Worm (Caenorhabditis elegans) whole organism, early embryonic: Measurements from ENCODE around the gene F49E11.2.

Experiments used
- B0310.2 ChIP-seq: sonication (generic microtip); optimal IDR thresholded peaks from 2 replicates; lab custom pipeline; 2016; ENCODE audit warnings: mild to moderate bottlenecking, missing genetic modification characterization, missing compliant biosample characterization
- F13C5.2 ChIP-seq: sonication (generic microtip); optimal IDR thresholded peaks from 2 replicates; lab custom pipeline; 2017; ENCODE audit warnings: mild to moderate bottlenecking, missing genetic modification characterization, inconsistent platforms, missing compliant biosample characterization
- aly-1 ChIP-seq: sonication (generic microtip); optimal IDR thresholded peaks from 2 replicates; lab custom pipeline; 2016; ENCODE audit warnings: missing genetic modification characterization, missing compliant biosample characterization
- ama-1 ChIP-seq: fragments of 150-350 bp; optimal IDR thresholded peaks from 2 replicates; lab custom pipeline; 2014
- ceh-13 ChIP-seq: fragments of 200-800 bp; sonication (Bioruptor generic); optimal IDR thresholded peaks from 2 replicates; lab custom pipeline; 2018; ENCODE audit warnings: mild to moderate bottlenecking, missing genetic modification characterization, missing compliant biosample characterization
- ceh-36 ChIP-seq: sonication (generic microtip); optimal IDR thresholded peaks from 2 replicates; lab custom pipeline; 2016; ENCODE audit warnings: missing genetic modification characterization, inconsistent platforms, missing compliant biosample characterization
- ets-7 ChIP-seq: sonication (generic microtip); optimal IDR thresholded peaks from 2 replicates; lab custom pipeline; 2016; ENCODE audit warnings: missing genotype, missing genetic modification characterization, missing compliant biosample characterization
- flt-1 ChIP-seq: fragments of 200-800 bp; sonication (Bioruptor generic); IDR thresholded peaks from 2 replicates; pipeline ENCODE4 v1.3.6; 2022; ENCODE audit warnings: missing genetic modification characterization, missing compliant biosample characterization
- hmbx-1 ChIP-seq: sonication (generic microtip); optimal IDR thresholded peaks from 2 replicates; lab custom pipeline; 2016; ENCODE audit warnings: mild to moderate bottlenecking, missing genetic modification characterization, missing compliant biosample characterization
- hmg-4 ChIP-seq: fragments of 200-800 bp; sonication (Bioruptor generic); optimal IDR thresholded peaks from 2 replicates; lab custom pipeline; 2018; ENCODE audit warnings: mild to moderate bottlenecking, missing genetic modification characterization, missing compliant biosample characterization
- hnd-1 ChIP-seq: sonication (generic microtip); optimal IDR thresholded peaks from 2 replicates; lab custom pipeline; 2016; ENCODE audit warnings: missing genetic modification characterization, missing compliant biosample characterization
- pes-1 ChIP-seq: fragments of 200-800 bp; sonication (Bioruptor generic); IDR thresholded peaks from 2 replicates; pipeline ENCODE4 v1.3.6; 2022; ENCODE audit warnings: missing genetic modification reagents, missing genetic modification characterization, missing compliant biosample characterization
- scrt-1 ChIP-seq: fragments of 200-800 bp; sonication (Bioruptor generic); IDR thresholded peaks from 2 replicates; pipeline ENCODE4 v1.3.6; 2022; ENCODE audit warnings: missing genetic modification characterization, missing compliant biosample characterization
- sea-1 ChIP-seq: fragments of 200-800 bp; sonication (Bioruptor generic); conservative IDR thresholded peaks from 2 replicates; pipeline ENCODE4 v1.3.6; 2022; ENCODE audit warnings: missing genetic modification characterization, missing compliant biosample characterization
- tbx-11 ChIP-seq: fragments of 200-800 bp; sonication (Bioruptor generic); IDR thresholded peaks from 2 replicates; pipeline ENCODE4 v1.3.6; 2022; ENCODE audit warnings: missing genetic modification characterization, missing compliant biosample characterization
- tbx-37 ChIP-seq: fragments of 200-800 bp; sonication (Bioruptor generic); conservative IDR thresholded peaks from 2 replicates; pipeline ENCODE4 v1.3.6; 2022; ENCODE audit warnings: missing genetic modification reagents, missing genetic modification characterization, missing compliant biosample characterization
- tra-4 ChIP-seq: sonication (generic microtip); optimal IDR thresholded peaks from 2 replicates; lab custom pipeline; 2017; ENCODE audit warnings: missing genetic modification characterization, missing compliant biosample characterization

Gene F49E11.2

ce11 chrIV:13033516-13033915 is 5.3 kb downstream of the F49E11.2 start:
- no peak for TF ChIP-seq ceh-13 (GFP tag; lab: Kevin White, UChicago)
- peak; percentile 9 for TF ChIP-seq ama-1

- TF ChIP-seq aly-1 (tag; lab: Kevin White, UChicago) (no peak), ama-1 (no peak), ets-7 (no peak), tbx-11 (GFP tag; lab: Robert Waterston, UW) (no peak), tra-4 (tag; lab: Kevin White, UChicago) (no peak), B0310.2 (tag; lab: Kevin White, UChicago) (no peak), hmg-4 (no peak), hmbx-1 (tag; lab: Kevin White, UChicago) (no peak)
Measured at ce11 chrIV:13032153-13032552, 6.6 kb downstream of the F49E11.2 start.

ce11 chrIV:13030467-13031299 is 8.1 kb downstream of the F49E11.2 start:
- TF ChIP-seq hnd-1 (tag; lab: Kevin White, UChicago) (no peak), hmbx-1 (tag; lab: Kevin White, UChicago) (no peak), F13C5.2 (tag; lab: Kevin White, UChicago) (peak; percentile 12), ceh-13 (GFP tag; lab: Kevin White, UChicago) (no peak), hmg-4 (peak; percentile 43)

DNA sequence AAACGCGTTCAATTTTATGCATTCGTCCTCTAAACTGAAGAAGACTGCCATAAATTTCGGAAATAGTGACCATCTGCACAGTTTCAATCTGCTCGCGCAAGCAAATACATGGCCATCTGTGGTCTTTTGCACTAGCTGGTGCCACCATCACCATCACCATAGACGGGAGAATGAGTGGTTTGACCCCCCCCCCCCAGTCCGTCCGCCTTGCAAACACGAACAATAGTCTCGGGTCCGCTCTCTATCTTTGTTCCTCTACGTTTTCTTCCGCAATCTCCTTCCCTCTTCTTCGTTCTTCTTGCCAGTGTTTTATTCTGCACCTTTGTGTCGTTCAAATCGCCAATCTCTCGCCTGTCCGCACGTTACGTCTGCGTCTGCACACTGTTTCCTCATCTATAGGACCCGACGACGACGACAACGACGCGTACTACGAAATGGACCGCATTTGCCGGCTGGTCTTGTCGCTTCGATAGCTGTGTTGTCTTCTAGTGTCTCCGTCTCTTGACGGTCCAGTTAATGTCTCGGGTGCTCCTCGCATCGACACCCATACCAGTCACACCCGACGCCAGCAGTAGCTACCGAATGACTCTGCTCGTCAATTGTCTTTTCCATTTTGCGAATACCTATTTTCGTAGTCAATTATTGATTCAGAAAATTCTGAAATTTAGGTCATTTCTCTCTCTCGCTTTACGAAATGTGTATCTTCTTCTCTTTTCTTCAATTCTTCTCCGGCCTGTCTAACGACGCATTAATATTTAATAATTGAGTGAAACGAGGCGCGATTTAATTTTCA is 8.9 kb downstream of the F49E11.2 start:
- TF ChIP-seq ets-7 (peak; percentile 46), hmg-4 (peak; percentile 91), hnd-1 (tag; lab: Kevin White, UChicago) (no peak), F13C5.2 (tag; lab: Kevin White, UChicago) (peak; percentile 77), pes-1 (GFP tag; lab: Robert Waterston, UW) (0 out of 2 replicates have a peak, but pooled peaks have one; percentile 19)

ce11 chrIV:13028746-13029673 is 9.8 kb downstream of the F49E11.2 start:
- TF ChIP-seq scrt-1 (GFP tag; lab: Robert Waterston, UW) = no peak
- TF ChIP-seq ets-7 = no peak
- TF ChIP-seq pes-1 (GFP tag; lab: Robert Waterston, UW) = no peak
- no peak for TF ChIP-seq aly-1 (tag; lab: Kevin White, UChicago)
- no peak for TF ChIP-seq hmg-4
- no peak for TF ChIP-seq ama-1
- TF ChIP-seq tbx-11 (GFP tag; lab: Robert Waterston, UW) = no peak
- no peak for TF ChIP-seq flt-1
- TF ChIP-seq F13C5.2 (tag; lab: Kevin White, UChicago) = no peak
- no peak for TF ChIP-seq tbx-37 (GFP tag; lab: Robert Waterston, UW)
- no peak for TF ChIP-seq ceh-13 (GFP tag; lab: Kevin White, UChicago)
- TF ChIP-seq sea-1 (GFP tag; lab: Robert Waterston, UW) = no peak
- TF ChIP-seq ceh-36 (tag; lab: Kevin White, UChicago) = no peak
- TF ChIP-seq hnd-1 (tag; lab: Kevin White, UChicago) = no peak
- TF ChIP-seq hmbx-1 (tag; lab: Kevin White, UChicago) = no peak
- no peak for TF ChIP-seq tra-4 (tag; lab: Kevin White, UChicago)

- TF ChIP-seq scrt-1 (GFP tag; lab: Robert Waterston, UW) (no peak), ceh-36 (tag; lab: Kevin White, UChicago) (no peak), hmg-4 (peak; percentile 16), sea-1 (GFP tag; lab: Robert Waterston, UW) (0 out of 2 replicates have a peak, but pooled peaks have one; percentile 18)
Measured at ce11 chrIV:13027801-13028641, 10.8 kb downstream of the F49E11.2 start.

- TF ChIP-seq scrt-1 (GFP tag; lab: Robert Waterston, UW) (no peak), ets-7 (no peak), F13C5.2 (tag; lab: Kevin White, UChicago) (no peak), aly-1 (tag; lab: Kevin White, UChicago) (no peak), pes-1 (GFP tag; lab: Robert Waterston, UW) (no peak), flt-1 (no peak), hmbx-1 (tag; lab: Kevin White, UChicago) (no peak), ceh-36 (tag; lab: Kevin White, UChicago) (no peak), B0310.2 (tag; lab: Kevin White, UChicago) (no peak), tra-4 (tag; lab: Kevin White, UChicago) (no peak), ama-1 (no peak), hmg-4 (no peak), tbx-37 (GFP tag; lab: Robert Waterston, UW) (no peak), sea-1 (GFP tag; lab: Robert Waterston, UW) (no peak), ceh-13 (GFP tag; lab: Kevin White, UChicago) (no peak), tbx-11 (GFP tag; lab: Robert Waterston, UW) (no peak), hnd-1 (tag; lab: Kevin White, UChicago) (no peak)
Measured at ce11 chrIV:13026762-13027161, 12.0 kb downstream of the F49E11.2 start.
